Fruit fly (Drosophila melanogaster): ENCODE data around the gene mAChR-C.

mAChR-C gene

dm6 chrX:6793390-6793789, 39.1 kb downstream of the mAChR-C start:
- peak; percentile 82 for TF ChIP-seq noc (tag; optimal IDR thresholded peaks at IDR 0.05)

- TF ChIP-seq noc (tag; optimal IDR thresholded peaks at IDR 0.05) = no peak
Observed at dm6 chrX:6792891-6793290, 39.6 kb downstream of the mAChR-C start.

- peak; percentile 43 for TF ChIP-seq noc (tag; optimal IDR thresholded peaks at IDR 0.05)
Observed at dm6 chrX:6791531-6791930, 41.0 kb downstream of the mAChR-C start.

dm6 chrX:6790944-6791343, 41.5 kb downstream of the mAChR-C start:
- TF ChIP-seq noc (tag; optimal IDR thresholded peaks at IDR 0.05) = no peak

Measured in whole organism, larva.